Fruit fly (Drosophila melanogaster): ENCODE data around the gene rst.

Gene rst

DNA sequence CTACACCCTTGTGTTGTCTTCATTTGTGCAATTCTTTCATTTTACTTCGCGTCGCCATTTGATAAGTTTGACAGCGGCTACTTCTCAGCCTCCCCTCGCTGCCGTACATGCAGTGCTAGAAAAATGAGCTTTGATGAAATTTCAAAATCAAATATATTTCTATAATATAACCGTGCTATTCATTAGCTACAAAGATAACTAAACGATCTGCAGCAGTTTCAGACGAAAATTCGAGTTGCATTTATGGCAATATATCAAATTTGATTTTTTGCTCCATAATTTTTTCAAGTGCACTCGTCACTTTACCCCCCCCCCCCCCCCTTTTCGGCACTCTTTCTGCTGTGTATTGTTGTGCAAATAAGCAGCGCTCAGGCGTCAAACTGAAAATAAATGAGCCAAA, 61.1 kb downstream of the rst start (continued):
- TF ChIP-seq Tbp (GFP tag; optimal IDR thresholded peaks at IDR 0.05) (no peak), CG16815 (GFP tag; optimal IDR thresholded peaks at IDR 0.05) (no peak), chn (GFP tag; optimal IDR thresholded peaks at IDR 0.05) (no peak), CG4360 (GFP tag; IDR thresholded peaks at IDR 0.05) (no peak), Nf-YB (GFP tag; optimal IDR thresholded peaks at IDR 0.05) (no peak), chm (GFP tag; IDR thresholded peaks at IDR 0.05) (no peak), pnt (GFP tag; optimal IDR thresholded peaks at IDR 0.05) (no peak), B-H1 (GFP tag; IDR thresholded peaks at IDR 0.05) (no peak), grau (tag; optimal IDR thresholded peaks at IDR 0.05) (peak; percentile 21), fd96Cb (tag; optimal IDR thresholded peaks at IDR 0.05) (peak; percentile 8), chif (GFP tag; optimal IDR thresholded peaks at IDR 0.05) (no peak), stc (GFP tag; IDR thresholded peaks at IDR 0.05) (no peak), Ravus (GFP tag; IDR thresholded peaks at IDR 0.05) (no peak), tup (GFP tag; optimal IDR thresholded peaks at IDR 0.05) (no peak), CG7745 (tag; optimal IDR thresholded peaks at IDR 0.05) (no peak), gsb (GFP tag; IDR thresholded peaks at IDR 0.05) (no peak), CG12942 (GFP tag; optimal IDR thresholded peaks at IDR 0.05) (no peak), unpg (GFP tag; optimal IDR thresholded peaks at IDR 0.05) (peak; percentile 36), aop (GFP tag; IDR thresholded peaks at IDR 0.05) (no peak), Dref (GFP tag; IDR thresholded peaks at IDR 0.05) (no peak), CG9609 (GFP tag; optimal IDR thresholded peaks at IDR 0.05) (no peak), Trl (optimal IDR thresholded peaks at IDR 0.05) (no peak), Trl (GFP tag; optimal IDR thresholded peaks at IDR 0.05) (no peak), dysf (GFP tag; IDR thresholded peaks at IDR 0.05) (no peak), cato (GFP tag; optimal IDR thresholded peaks at IDR 0.05; ENCODE audit: borderline replicate concordance) (no peak), Dip3 (GFP tag; optimal IDR thresholded peaks at IDR 0.05) (no peak), lmd (GFP tag; IDR thresholded peaks at IDR 0.05) (peak; percentile 30; the same call in 1 of the 2 replicates), disco-r (GFP tag; optimal IDR thresholded peaks at IDR 0.05) (no peak), slbo (GFP tag; IDR thresholded peaks at IDR 0.05) (peak; percentile 54), unc-4 (GFP tag; IDR thresholded peaks at IDR 0.05; ENCODE audit: partially characterized antibody) (no peak), lab (GFP tag; optimal IDR thresholded peaks at IDR 0.05) (peak; percentile 48), ttk (GFP tag; IDR thresholded peaks at IDR 0.05) (no peak), CG11560 (tag; IDR thresholded peaks at IDR 0.05) (no peak), zfh2 (GFP tag; optimal IDR thresholded peaks at IDR 0.05) (no peak), CG8765 (GFP tag; IDR thresholded peaks at IDR 0.05) (no peak), row (GFP tag; IDR thresholded peaks at IDR 0.05) (peak; percentile 56), gcm2 (GFP tag; optimal IDR thresholded peaks at IDR 0.05) (no peak), CG1832 (GFP tag; optimal IDR thresholded peaks at IDR 0.05) (no peak), sisA (GFP tag; IDR thresholded peaks at IDR 0.05) (no peak), br (optimal IDR thresholded peaks at IDR 0.05) (no peak), CG9215 (GFP tag; IDR thresholded peaks at IDR 0.05) (no peak), salm (tag; optimal IDR thresholded peaks at IDR 0.05) (no peak), CG16813 (GFP tag; IDR thresholded peaks at IDR 0.05; ENCODE audit: partially characterized antibody) (no peak), ab (GFP tag; optimal IDR thresholded peaks at IDR 0.05) (no peak), NfI (GFP tag; optimal IDR thresholded peaks at IDR 0.05) (no peak), sug (tag; optimal IDR thresholded peaks at IDR 0.05) (no peak), Gsc (GFP tag; IDR thresholded peaks at IDR 0.05) (no peak), sens (GFP tag) (no peak), cg (GFP tag; optimal IDR thresholded peaks at IDR 0.05) (no peak), hb (GFP tag; IDR thresholded peaks at IDR 0.05; ENCODE audit: partially characterized antibody) (no peak), Oaz (GFP tag; IDR thresholded peaks at IDR 0.05) (0 out of 2 replicates have a peak, but pooled peaks have one; percentile 6), Hr51 (GFP tag; optimal IDR thresholded peaks at IDR 0.05) (peak in 1 of 2 experiments; percentile 17), Xbp1 (GFP tag; optimal IDR thresholded peaks at IDR 0.05) (no peak), kay (GFP tag; optimal IDR thresholded peaks at IDR 0.05) (no peak)

Measured in whole organism, embryonic.